Fruit fly (Drosophila melanogaster): Measurements from ENCODE around the gene LeuRS.

LeuRS gene

dm6 chr2L:3493475-3493874, 21.0 kb downstream of the LeuRS start:
- no peak for TF ChIP-seq Myc (optimal IDR thresholded peaks at IDR 0.05)
- no peak for TF ChIP-seq dmrt93B (GFP tag; optimal IDR thresholded peaks at IDR 0.05)
- no peak for TF ChIP-seq brk (GFP tag; optimal IDR thresholded peaks at IDR 0.05)
- no peak for TF ChIP-seq dsf (GFP tag; optimal IDR thresholded peaks at IDR 0.05; ENCODE audit: borderline replicate concordance)

DNA sequence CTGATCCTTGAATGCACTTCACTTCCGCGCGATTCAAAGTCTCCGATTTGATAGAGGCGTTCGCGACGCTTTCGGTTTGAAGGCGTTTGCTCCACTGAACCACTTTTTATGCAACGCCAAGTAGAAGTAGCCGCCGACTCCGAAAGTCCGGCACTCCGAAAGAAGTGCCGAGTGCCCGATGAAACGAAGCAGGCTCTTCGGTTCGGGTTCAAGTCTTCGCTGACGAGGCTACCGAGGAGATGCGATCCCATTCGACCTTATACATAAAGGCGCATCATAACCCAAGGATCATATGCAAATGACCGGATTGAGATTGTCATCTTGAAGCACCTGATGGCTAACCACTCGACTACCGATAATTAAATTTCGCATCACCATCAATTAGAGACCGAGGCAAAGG, 23.5 kb downstream of the LeuRS start, which contains the start of gene CG15414:
CG15414 (minus strand) TSS at position 101 of the 400 bp plus-strand sequence.
- TF ChIP-seq usp (GFP tag; optimal IDR thresholded peaks at IDR 0.05) (no peak), br (GFP tag; optimal IDR thresholded peaks at IDR 0.05) (no peak), CrebA (GFP tag; optimal IDR thresholded peaks at IDR 0.05; ENCODE audit: borderline replicate concordance) (no peak), Rel (GFP tag; optimal IDR thresholded peaks at IDR 0.05) (no peak), Rel (tag; optimal IDR thresholded peaks at IDR 0.05) (no peak), lola (GFP tag; optimal IDR thresholded peaks at IDR 0.05) (no peak), Vsx2 (GFP tag; optimal IDR thresholded peaks at IDR 0.05; ENCODE audit: partially characterized antibody) (no peak), Mio (GFP tag; optimal IDR thresholded peaks at IDR 0.05) (no peak), N (GFP tag; optimal IDR thresholded peaks at IDR 0.05) (no peak), Hr83 (GFP tag; optimal IDR thresholded peaks at IDR 0.05; ENCODE audit: poor library complexity, severe bottlenecking) (no peak), dl (GFP tag; optimal IDR thresholded peaks at IDR 0.05; ENCODE audit: insufficient read depth in 1 of 2, partially characterized antibody in 2 of 2) (no peak), Jra (GFP tag; optimal IDR thresholded peaks at IDR 0.05) (no peak), ey (GFP tag; optimal IDR thresholded peaks at IDR 0.05) (no peak), sage (GFP tag; optimal IDR thresholded peaks at IDR 0.05) (no peak), brk (GFP tag; optimal IDR thresholded peaks at IDR 0.05) (no peak), foxo (GFP tag; optimal IDR thresholded peaks at IDR 0.05) (no peak), GATAd (GFP tag; optimal IDR thresholded peaks at IDR 0.05) (no peak), Dif (GFP tag; optimal IDR thresholded peaks at IDR 0.05; ENCODE audit: partially characterized antibody) (no peak), Myc (optimal IDR thresholded peaks at IDR 0.05) (no peak), dsf (GFP tag; optimal IDR thresholded peaks at IDR 0.05; ENCODE audit: borderline replicate concordance) (no peak), Sp1 (GFP tag; optimal IDR thresholded peaks at IDR 0.05) (no peak)

DNA sequence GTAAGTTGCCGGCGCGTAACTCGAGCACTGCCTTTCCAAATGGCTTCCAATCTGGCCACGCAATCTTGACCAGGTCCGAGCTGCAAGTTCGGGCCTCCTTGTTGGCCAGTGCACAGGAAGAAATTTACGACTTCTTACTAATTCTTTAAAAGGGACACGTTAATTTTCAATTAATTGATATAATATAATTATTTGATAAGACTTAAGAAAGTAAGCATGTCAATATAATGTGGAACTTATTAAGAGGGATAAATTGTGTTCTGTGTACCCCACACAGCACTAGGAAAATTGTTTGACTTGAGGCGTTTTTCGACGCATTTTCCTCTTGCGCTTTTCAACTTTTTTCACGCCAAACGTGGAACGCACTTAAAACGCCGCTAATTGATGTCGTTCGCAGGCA, 28.9 kb downstream of the LeuRS start:
- TF ChIP-seq br (GFP tag; optimal IDR thresholded peaks at IDR 0.05) (no peak), Dfd (GFP tag; optimal IDR thresholded peaks at IDR 0.05) (no peak), Abd-B (GFP tag; optimal IDR thresholded peaks at IDR 0.05) (no peak), CrebA (GFP tag; optimal IDR thresholded peaks at IDR 0.05; ENCODE audit: borderline replicate concordance) (no peak), CG32264 (GFP tag; optimal IDR thresholded peaks at IDR 0.05) (no peak), dl (GFP tag; optimal IDR thresholded peaks at IDR 0.05; ENCODE audit: insufficient read depth in 1 of 2, partially characterized antibody in 2 of 2) (no peak), lola (GFP tag; optimal IDR thresholded peaks at IDR 0.05) (no peak), Mio (GFP tag; optimal IDR thresholded peaks at IDR 0.05) (no peak), Hr78 (GFP tag; optimal IDR thresholded peaks at IDR 0.05) (no peak), Jra (GFP tag; optimal IDR thresholded peaks at IDR 0.05) (no peak), psq (GFP tag; optimal IDR thresholded peaks at IDR 0.05) (no peak), jim (GFP tag; optimal IDR thresholded peaks at IDR 0.05) (no peak), tai (GFP tag; optimal IDR thresholded peaks at IDR 0.05) (no peak), Dif (GFP tag; optimal IDR thresholded peaks at IDR 0.05; ENCODE audit: partially characterized antibody) (no peak), woc (GFP tag; optimal IDR thresholded peaks at IDR 0.05) (no peak), h (GFP tag; optimal IDR thresholded peaks at IDR 0.05) (no peak), Myc (optimal IDR thresholded peaks at IDR 0.05) (no peak), OdsH (GFP tag; optimal IDR thresholded peaks at IDR 0.05) (no peak)

DNA sequence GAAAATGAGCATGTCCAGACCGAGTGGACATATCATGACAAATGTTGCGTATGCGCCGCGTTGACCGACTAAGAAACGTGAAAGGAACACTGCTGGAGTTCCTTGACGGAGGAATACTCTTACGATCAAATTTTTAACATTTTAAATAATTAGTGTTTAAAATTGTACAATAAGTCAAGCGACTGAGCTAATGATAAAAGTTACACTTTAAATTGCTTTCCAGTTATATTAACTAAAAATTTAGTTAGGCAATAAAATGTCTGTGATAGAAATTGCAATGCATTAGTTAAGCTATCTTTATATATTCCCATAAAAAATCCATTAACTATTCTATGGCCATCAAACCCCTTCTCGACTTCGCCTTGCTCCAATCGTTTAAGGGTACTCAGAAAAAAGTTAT, 29.7 kb downstream of the LeuRS start:
- no peak for TF ChIP-seq pan (optimal IDR thresholded peaks at IDR 0.05)
- no peak for TF ChIP-seq foxo (GFP tag; optimal IDR thresholded peaks at IDR 0.05)
- no peak for TF ChIP-seq CG9705 (GFP tag; optimal IDR thresholded peaks at IDR 0.05)

DNA sequence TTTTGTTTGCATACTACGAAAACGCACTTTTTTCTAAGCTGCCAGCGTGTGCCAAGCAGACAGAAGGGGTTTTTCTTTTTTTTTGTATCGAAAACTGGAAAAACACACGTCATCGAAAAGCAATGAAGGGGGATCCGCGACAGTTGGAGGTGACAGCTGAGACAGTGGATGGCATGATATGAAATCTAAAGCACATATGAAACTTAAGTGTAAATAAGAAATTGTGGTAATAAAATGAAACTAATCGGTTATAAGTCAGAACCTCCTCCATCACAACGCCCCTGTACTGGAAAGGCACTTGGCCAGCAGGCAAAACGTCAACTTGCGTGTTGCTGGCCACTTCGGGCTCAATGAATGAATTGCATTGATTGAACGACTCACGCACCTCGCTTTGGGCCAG, 30.8 kb downstream of the LeuRS start:
- TF ChIP-seq ey (GFP tag; optimal IDR thresholded peaks at IDR 0.05), result no peak
- TF ChIP-seq br (GFP tag; optimal IDR thresholded peaks at IDR 0.05), result no peak
- no peak for TF ChIP-seq foxo (GFP tag; optimal IDR thresholded peaks at IDR 0.05)
- no peak for TF ChIP-seq CG9705 (GFP tag; optimal IDR thresholded peaks at IDR 0.05)
- no peak for TF ChIP-seq Sp1 (GFP tag; optimal IDR thresholded peaks at IDR 0.05)
